Fruit fly (Drosophila melanogaster): ENCODE results near the gene CG13950.

- no peak for TF ChIP-seq usp (GFP tag; optimal IDR thresholded peaks at IDR 0.05)
- TF ChIP-seq CG8478 (optimal IDR thresholded peaks at IDR 0.05), result no peak
These were observed 10.0 kb upstream of the CG13950 start for dm6 chr2L:849787-850512.

Measured in whole organism.